Worm (Caenorhabditis elegans): ENCODE data around the gene msi-1.

- no peak for TF ChIP-seq snpc-4 (tag; optimal IDR thresholded peaks at IDR 0.05)
- TF ChIP-seq flh-1 (GFP tag; optimal IDR thresholded peaks at IDR 0.05) = peak; percentile 70
- TF ChIP-seq ztf-11 (tag; optimal IDR thresholded peaks at IDR 0.05) = peak; percentile 90
- TF ChIP-seq M03D4.4 (tag; optimal IDR thresholded peaks at IDR 0.05) = peak; percentile 83
- peak; percentile 55 for TF ChIP-seq mep-1 (tag; optimal IDR thresholded peaks at IDR 0.05)
- peak; percentile 48 for TF ChIP-seq bed-3 (GFP tag; optimal IDR thresholded peaks at IDR 0.05)
Observed at ce11 chrIII:3916624-3917023, 59.6 kb downstream of the msi-1 start, which contains the start of gene ccdc-47.

All from whole organism, mixed stage, embryonic.